Fruit fly (Drosophila melanogaster) whole organism, embryonic: ENCODE measurements around the gene srl.
A peak's percentile ranks its signal among the peaks of the same experiment; 100 is the strongest.

ENCODE experiments used
- Aef1 ChIP-seq: fragments of 200-800 bp; sonication (Bioruptor generic); IDR thresholded peaks from 3 replicates; pipeline ENCODE4 v1.3.6; 2022; ENCODE audit warnings: missing biosample characterization, missing genetic modification characterization
- Antp ChIP-seq: fragments of 200-800 bp; sonication (Bioruptor generic); optimal IDR thresholded peaks from 3 replicates; lab custom pipeline; 2016; ENCODE audit warnings: missing biosample characterization, missing genetic modification characterization
- CG10209 ChIP-seq: fragments of 200-800 bp; sonication (Bioruptor generic); optimal IDR thresholded peaks from 3 replicates; lab custom pipeline; 2017; ENCODE audit warnings: missing biosample characterization, mild to moderate bottlenecking, missing genetic modification characterization, missing genetic modification reagents
- CG10267 ChIP-seq: fragments of 200-800 bp; sonication (Bioruptor generic); optimal IDR thresholded peaks from 2 replicates; lab custom pipeline; 2018; ENCODE audit warnings: missing biosample characterization, mild to moderate bottlenecking, missing genetic modification characterization, moderate library complexity
- CG11247 ChIP-seq: fragments of 200-800 bp; sonication (Bioruptor generic); IDR thresholded peaks from 2 replicates; pipeline ENCODE4 v1.3.6; 2022; ENCODE audit warnings: missing biosample characterization, missing genetic modification characterization
- CG12744 ChIP-seq: fragments of 200-800 bp; sonication (Bioruptor generic); optimal IDR thresholded peaks from 2 replicates; lab custom pipeline; 2016; ENCODE audit warnings: missing biosample characterization, missing genetic modification characterization
- CG13296 ChIP-seq: fragments of 200-800 bp; sonication (Bioruptor generic); optimal IDR thresholded peaks from 3 replicates; lab custom pipeline; 2018; ENCODE audit warnings: missing biosample characterization, mild to moderate bottlenecking, missing genetic modification characterization
- CG14710 ChIP-seq: fragments of 200-800 bp; sonication (Bioruptor generic); optimal IDR thresholded peaks from 3 replicates; lab custom pipeline; 2019; ENCODE audit warnings: missing biosample characterization, mild to moderate bottlenecking, missing genetic modification characterization, moderate library complexity
- CG1603 ChIP-seq: fragments of 200-800 bp; sonication (Bioruptor generic); optimal IDR thresholded peaks from 2 replicates; lab custom pipeline; 2019; ENCODE audit warnings: missing biosample characterization, mild to moderate bottlenecking, missing genetic modification characterization, moderate library complexity
- CG16815 ChIP-seq: fragments of 200-800 bp; sonication (Bioruptor generic); optimal IDR thresholded peaks from 3 replicates; lab custom pipeline; 2017; ENCODE audit warnings: missing biosample characterization, mild to moderate bottlenecking, missing genetic modification characterization
- CG18011 ChIP-seq: fragments of 200-800 bp; sonication (Bioruptor generic); optimal IDR thresholded peaks from 2 replicates; lab custom pipeline; 2017; ENCODE audit warnings: missing biosample characterization, missing genetic modification characterization, mild to moderate bottlenecking, moderate library complexity, missing genotype
- CG34376 ChIP-seq: fragments of 200-800 bp; sonication (Bioruptor generic); optimal IDR thresholded peaks from 2 replicates; lab custom pipeline; 2018; ENCODE audit warnings: missing biosample characterization, mild to moderate bottlenecking, missing genetic modification characterization
- CG3847 ChIP-seq: fragments of 200-800 bp; sonication (Bioruptor generic); IDR thresholded peaks from 2 replicates; pipeline ENCODE4 v1.3.6; 2022; ENCODE audit warnings: missing biosample characterization, missing genetic modification characterization
- CG5245 ChIP-seq: fragments of 200-800 bp; sonication (Bioruptor generic); optimal IDR thresholded peaks from 3 replicates; lab custom pipeline; 2016; ENCODE audit warnings: missing biosample characterization, missing genetic modification characterization
- CG6175 ChIP-seq: fragments of 200-800 bp; sonication (Bioruptor generic); IDR thresholded peaks from 3 replicates; pipeline ENCODE4 v1.3.6; 2022; ENCODE audit warnings: missing biosample characterization, missing genetic modification characterization
- CG6765 ChIP-seq: fragments of 200-800 bp; sonication (Bioruptor generic); optimal IDR thresholded peaks from 3 replicates; lab custom pipeline; 2017; ENCODE audit warnings: missing biosample characterization, mild to moderate bottlenecking, missing genetic modification characterization
- CG6791 ChIP-seq: fragments of 200-800 bp; sonication (Bioruptor generic); IDR thresholded peaks from 3 replicates; pipeline ENCODE4 v1.3.6; 2022; ENCODE audit warnings: missing biosample characterization, missing genetic modification characterization; ENCODE audit not compliant: partially characterized antibody
- CG8924 ChIP-seq: fragments of 200-800 bp; optimal IDR thresholded peaks from 3 replicates; lab custom pipeline; 2019; ENCODE audit warnings: missing biosample characterization, mild to moderate bottlenecking, missing genetic modification characterization, moderate library complexity
- CG9215 ChIP-seq: fragments of 200-800 bp; sonication (Bioruptor generic); IDR thresholded peaks from 2 replicates; pipeline ENCODE4 v1.3.6; 2022; ENCODE audit warnings: missing biosample characterization, missing genetic modification characterization
- Camta ChIP-seq: fragments of 200-800 bp; sonication (Bioruptor generic); optimal IDR thresholded peaks from 2 replicates; lab custom pipeline; 2016; ENCODE audit warnings: missing biosample characterization, missing genetic modification characterization
- CkIIα-i1 ChIP-seq: fragments of 200-800 bp; sonication (Bioruptor generic); IDR thresholded peaks from 2 replicates; pipeline ENCODE4 v1.3.6; 2022; ENCODE audit warnings: missing biosample characterization, missing genetic modification characterization
- D ChIP-seq, 2 experiments: fragments of 200-800 bp in 1 of 2; fragments of >200 bp in 1 of 2; sonication (Bioruptor generic) in 1 of 2; optimal IDR thresholded peaks; 2 replicates in 1 of 2; 3 replicates in 1 of 2; lab custom pipeline; 2017; ENCODE audit warnings: mild to moderate bottlenecking in 1 of 2, missing biosample characterization in 1 of 2, missing genetic modification characterization in 1 of 2, missing genetic modification reagents in 1 of 2
- Dfd ChIP-seq, 2 experiments: fragments of >200 bp; optimal IDR thresholded peaks; 2 replicates each; lab custom pipeline; 2017; ENCODE audit warnings: missing biosample characterization in 2 of 2, missing genetic modification characterization in 2 of 2
- Elba2 ChIP-seq: fragments of 200-800 bp; sonication (Bioruptor generic); optimal IDR thresholded peaks from 3 replicates; lab custom pipeline; 2016; ENCODE audit warnings: missing biosample characterization, missing genetic modification characterization
- HLH3B ChIP-seq: fragments of 200-800 bp; sonication (Bioruptor generic); IDR thresholded peaks from 2 replicates; pipeline ENCODE4 v1.3.6; 2022; ENCODE audit warnings: missing biosample characterization, missing genetic modification characterization
- Hr39 ChIP-seq: fragments of >200 bp; optimal IDR thresholded peaks from 2 replicates; lab custom pipeline; 2017
- Jarid2 ChIP-seq: fragments of 200-800 bp; sonication (Bioruptor generic); optimal IDR thresholded peaks from 3 replicates; lab custom pipeline; 2017; ENCODE audit warnings: mild to moderate bottlenecking, missing biosample characterization, missing genetic modification reagents, missing genetic modification characterization
- Mad ChIP-seq: fragments of 200-800 bp; sonication (Bioruptor generic); optimal IDR thresholded peaks from 2 replicates; lab custom pipeline; 2016; ENCODE audit warnings: missing biosample characterization, missing genetic modification characterization
- Mrtf ChIP-seq: fragments of 200-800 bp; sonication (Bioruptor generic); IDR thresholded peaks from 3 replicates; pipeline ENCODE4 v1.3.6; 2022; ENCODE audit warnings: missing biosample characterization, missing genetic modification characterization
- NC2α ChIP-seq: fragments of 200-800 bp; sonication (Bioruptor generic); optimal IDR thresholded peaks from 2 replicates; lab custom pipeline; 2016; ENCODE audit warnings: missing biosample characterization, missing genetic modification characterization
- NFAT ChIP-seq: fragments of 200-800 bp; sonication (Bioruptor generic); IDR thresholded peaks from 2 replicates; pipeline ENCODE4 v1.3.6; 2022; ENCODE audit warnings: missing biosample characterization, missing genetic modification characterization
- NK7.1 ChIP-seq: fragments of 200-800 bp; sonication (Bioruptor generic); optimal IDR thresholded peaks from 3 replicates; lab custom pipeline; 2016; ENCODE audit warnings: missing biosample characterization, missing genetic modification characterization
- Opbp ChIP-seq: fragments of 200-800 bp; sonication (Bioruptor generic); IDR thresholded peaks from 3 replicates; pipeline ENCODE4 v1.3.6; 2022; ENCODE audit warnings: missing biosample characterization, missing genetic modification characterization; ENCODE audit not compliant: partially characterized antibody
- Sin3A ChIP-seq: fragments of >200 bp; optimal IDR thresholded peaks from 2 replicates; lab custom pipeline; 2018
- Xbp1 ChIP-seq: fragments of 200-800 bp; sonication (Bioruptor generic); optimal IDR thresholded peaks from 3 replicates; lab custom pipeline; 2016; ENCODE audit warnings: missing biosample characterization, mild to moderate bottlenecking, missing genetic modification characterization
- amos ChIP-seq: fragments of 200-800 bp; sonication (Bioruptor generic); IDR thresholded peaks from 2 replicates; pipeline ENCODE4 v1.3.6; 2022; ENCODE audit warnings: missing biosample characterization, missing genetic modification characterization; ENCODE audit not compliant: partially characterized antibody
- ap ChIP-seq: fragments of 200-800 bp; sonication (Bioruptor generic); IDR thresholded peaks from 2 replicates; pipeline ENCODE4 v1.3.6; 2022; ENCODE audit warnings: missing biosample characterization, missing genetic modification characterization
- ase ChIP-seq: fragments of 200-800 bp; sonication (Bioruptor generic); IDR thresholded peaks from 3 replicates; pipeline ENCODE4 v1.3.6; 2022; ENCODE audit warnings: missing biosample characterization, missing genetic modification characterization
- chn ChIP-seq: fragments of 200-800 bp; sonication (Bioruptor generic); optimal IDR thresholded peaks from 2 replicates; lab custom pipeline; 2016; ENCODE audit warnings: missing biosample characterization, missing genetic modification characterization
- gsb ChIP-seq: fragments of 200-800 bp; sonication (Bioruptor generic); IDR thresholded peaks from 2 replicates; pipeline ENCODE4 v1.3.6; 2022; ENCODE audit warnings: missing biosample characterization, missing genetic modification characterization
- lilli ChIP-seq: fragments of 200-800 bp; sonication (Bioruptor generic); optimal IDR thresholded peaks from 3 replicates; lab custom pipeline; 2016; ENCODE audit warnings: missing biosample characterization, missing genetic modification characterization
- lola ChIP-seq, 3 experiments: fragments of >200 bp in 2 of 3; fragments of 200-800 bp in 1 of 3; sonication (Bioruptor generic) in 1 of 3; optimal IDR thresholded peaks; 2 replicates each; lab custom pipeline; 2017 to 2019; ENCODE audit warnings: missing biosample characterization in 3 of 3, missing genetic modification characterization in 3 of 3, mild to moderate bottlenecking in 1 of 3, moderate library complexity in 1 of 3
- luna ChIP-seq: fragments of 200-800 bp; sonication (Bioruptor generic); optimal IDR thresholded peaks from 2 replicates; lab custom pipeline; 2016; ENCODE audit warnings: missing biosample characterization, missing genetic modification characterization
- nmo ChIP-seq: fragments of 200-800 bp; sonication (Bioruptor generic); optimal IDR thresholded peaks from 2 replicates; lab custom pipeline; 2018; ENCODE audit warnings: missing biosample characterization, mild to moderate bottlenecking, missing genetic modification characterization, moderate library complexity
- otp ChIP-seq: fragments of 200-800 bp; sonication (Bioruptor generic); IDR thresholded peaks from 3 replicates; pipeline ENCODE4, ENCODE4 v1.3.6; 2022; ENCODE audit warnings: missing biosample characterization, missing genetic modification characterization
- pan ChIP-seq, 4 experiments: fragments of >200 bp in 3 of 4; fragments of 200-800 bp in 1 of 4; sonication (Bioruptor generic) in 1 of 4; optimal IDR thresholded peaks in 3 of 4; IDR thresholded peaks in 1 of 4; 2 replicates each; pipeline versions ENCODE4 v1.3.6 to Lab custom; 2017 to 2022; ENCODE audit warnings: missing biosample characterization in 2 of 4, missing genetic modification characterization in 2 of 4, mixed read lengths in 1 of 4
- pzg ChIP-seq: fragments of 200-800 bp; sonication (Bioruptor generic); optimal IDR thresholded peaks from 3 replicates; lab custom pipeline; 2018; ENCODE audit warnings: missing biosample characterization, mild to moderate bottlenecking, missing genetic modification characterization, moderate library complexity
- repo ChIP-seq: fragments of 200-800 bp; sonication (Bioruptor generic); optimal IDR thresholded peaks from 2 replicates; lab custom pipeline; 2016; ENCODE audit warnings: missing biosample characterization, missing genetic modification characterization
- zen2 ChIP-seq: fragments of 200-800 bp; sonication (Bioruptor generic); IDR thresholded peaks from 3 replicates; pipeline ENCODE4 v1.3.6; 2022; ENCODE audit warnings: missing biosample characterization, missing genetic modification characterization; ENCODE audit not compliant: partially characterized antibody

The srl gene

DNA sequence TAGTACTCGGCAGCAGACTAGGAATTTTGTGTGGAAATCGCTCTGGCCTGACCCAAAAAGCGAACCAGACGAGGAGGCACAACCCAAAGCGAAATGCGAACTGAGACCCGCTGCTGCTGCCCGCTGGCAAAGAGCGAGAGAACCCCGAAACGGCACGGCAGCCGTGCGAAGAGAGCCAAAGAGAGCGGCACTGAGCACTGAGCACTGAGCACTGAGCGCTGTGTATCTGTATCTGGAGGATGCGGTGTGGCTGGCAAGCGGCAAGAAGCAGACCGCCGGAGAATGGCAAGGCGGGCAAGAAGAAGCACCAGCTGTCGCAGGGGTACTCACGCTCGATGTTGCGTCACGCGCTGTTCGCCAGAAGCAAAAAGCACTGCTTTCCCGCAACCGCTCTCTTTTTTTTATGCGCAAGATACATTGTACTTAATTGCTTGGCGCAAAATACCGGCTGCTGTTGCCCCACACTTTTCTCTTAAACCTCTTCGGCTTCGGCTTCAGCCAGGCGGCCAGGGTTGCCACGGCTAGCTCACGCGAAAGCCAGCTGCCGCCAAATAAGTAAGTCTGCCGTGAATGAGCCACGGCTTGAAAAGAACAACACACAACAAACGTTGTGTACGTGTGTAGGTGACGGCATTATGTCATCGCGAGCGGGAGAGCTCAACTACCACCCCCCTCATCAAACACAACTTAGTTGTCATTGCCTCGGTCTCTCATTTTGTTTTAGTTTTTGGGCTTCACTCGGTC lies 24.2 kb upstream of the srl start (continued):
- peak; percentile 61 for TF ChIP-seq Jarid2 (GFP tag; lab: Kevin White, UChicago)
- TF ChIP-seq CG6175 = peak; percentile 97
- TF ChIP-seq CG18011 (GFP tag; lab: Kevin White, UChicago) = no peak
- TF ChIP-seq Xbp1 (GFP tag; lab: Kevin White, UChicago) = no peak
- no peak for TF ChIP-seq NC2α (GFP tag; lab: Kevin White, UChicago)
- no peak for TF ChIP-seq CG9215
- TF ChIP-seq pan (optimal IDR thresholded peaks at IDR 0.05; lab: Kevin White, UChicago) = no peak
- no peak for TF ChIP-seq pan (GFP tag; optimal IDR thresholded peaks at IDR 0.05 in 1 of 2, IDR thresholded peaks at IDR 0.05 in 1 of 2)
- TF ChIP-seq chn (GFP tag; lab: Kevin White, UChicago) = peak; percentile 7
- TF ChIP-seq CG34376 (GFP tag; lab: Kevin White, UChicago) = peak; percentile 61
- no peak for TF ChIP-seq lola (GFP tag; optimal IDR thresholded peaks at IDR 0.05; lab: Kevin White, UChicago)
- TF ChIP-seq Opbp = peak; percentile 52; the same call in 1 of the 3 replicates
- no peak for TF ChIP-seq D (optimal IDR thresholded peaks at IDR 0.05; lab: Kevin White, UChicago)
- TF ChIP-seq D (GFP tag; optimal IDR thresholded peaks at IDR 0.05; lab: Kevin White, UChicago) = no peak
- peak; percentile 36; the same call in 1 of the 3 replicates for TF ChIP-seq CG6791 (GFP tag; lab: Robert Waterston, UW)
- TF ChIP-seq HLH3B = no peak
- peak; percentile 69 for TF ChIP-seq pzg (GFP tag; lab: Kevin White, UChicago)
- TF ChIP-seq Hr39 (lab: Kevin White, UChicago) = no peak
- no peak for TF ChIP-seq CG1603
- no peak for TF ChIP-seq luna (GFP tag; lab: Kevin White, UChicago)
- TF ChIP-seq Mrtf (GFP tag; lab: Robert Waterston, UW) = no peak
- peak; percentile 28 for TF ChIP-seq CG6765 (GFP tag; lab: Kevin White, UChicago)
- TF ChIP-seq Sin3A (lab: Kevin White, UChicago) = no peak
- TF ChIP-seq CG10267 (tag; lab: Kevin White, UChicago) = no peak
- TF ChIP-seq otp (GFP tag; lab: Robert Waterston, UW) = peak; percentile 30; the same call in 1 of the 3 replicates
- TF ChIP-seq Mad (GFP tag; lab: Kevin White, UChicago) = peak; percentile 16
- no peak for TF ChIP-seq gsb (GFP tag; lab: Robert Waterston, UW)
- no peak for TF ChIP-seq Dfd (GFP tag; optimal IDR thresholded peaks at IDR 0.05; lab: Kevin White, UChicago)
- no peak for TF ChIP-seq CG3847
- TF ChIP-seq CG16815 (GFP tag; lab: Kevin White, UChicago) = no peak
- TF ChIP-seq CG5245 (GFP tag; lab: Kevin White, UChicago) = no peak
- no peak for TF ChIP-seq NK7.1 (GFP tag; lab: Kevin White, UChicago)
- peak; percentile 50; the same call in 2 of the 3 replicates for TF ChIP-seq zen2 (GFP tag; lab: Robert Waterston, UW)
- no peak for TF ChIP-seq CG11247 (GFP tag; lab: Robert Waterston, UW)
- TF ChIP-seq CkIIα-i1 = no peak
- TF ChIP-seq Antp (GFP tag; lab: Kevin White, UChicago) = no peak
- no peak for TF ChIP-seq repo (GFP tag; lab: Kevin White, UChicago)
- 0 out of 2 replicates have a peak, but pooled peaks have one; percentile 35 for TF ChIP-seq amos (GFP tag; lab: Robert Waterston, UW)
- no peak for TF ChIP-seq ase (GFP tag; lab: Robert Waterston, UW)
- TF ChIP-seq Camta (GFP tag; lab: Kevin White, UChicago) = no peak
- TF ChIP-seq lilli (GFP tag; lab: Kevin White, UChicago) = peak; percentile 9
- TF ChIP-seq CG8924 (tag; lab: Kevin White, UChicago) = peak; percentile 18
- TF ChIP-seq NFAT = 0 out of 2 replicates have a peak, but pooled peaks have one; percentile 28
- TF ChIP-seq CG14710 = no peak
- peak; percentile 0 for TF ChIP-seq CG13296 (GFP tag; lab: Kevin White, UChicago)
- TF ChIP-seq nmo = no peak
- no peak for TF ChIP-seq CG10209 (GFP tag; lab: Kevin White, UChicago)
- TF ChIP-seq Elba2 (GFP tag; lab: Kevin White, UChicago) = no peak
- TF ChIP-seq CG12744 (GFP tag; lab: Kevin White, UChicago) = no peak
- TF ChIP-seq ap (GFP tag; lab: Robert Waterston, UW) = no peak
- no peak for TF ChIP-seq Aef1 (GFP tag; lab: Robert Waterston, UW)
